Fruit fly (Drosophila melanogaster) whole organism, larva: ENCODE data around the gene CG4982.
A peak's percentile ranks its signal among the peaks of the same experiment; 100 is the strongest.

ENCODE experiments used
- noc ChIP-seq: fragments of 200-800 bp; sonication (Bioruptor generic); optimal IDR thresholded peaks from 3 replicates; lab custom pipeline; 2019; ENCODE audit warnings: missing biosample characterization, mild to moderate bottlenecking, missing genetic modification characterization, moderate library complexity

CG4982 gene

DNA sequence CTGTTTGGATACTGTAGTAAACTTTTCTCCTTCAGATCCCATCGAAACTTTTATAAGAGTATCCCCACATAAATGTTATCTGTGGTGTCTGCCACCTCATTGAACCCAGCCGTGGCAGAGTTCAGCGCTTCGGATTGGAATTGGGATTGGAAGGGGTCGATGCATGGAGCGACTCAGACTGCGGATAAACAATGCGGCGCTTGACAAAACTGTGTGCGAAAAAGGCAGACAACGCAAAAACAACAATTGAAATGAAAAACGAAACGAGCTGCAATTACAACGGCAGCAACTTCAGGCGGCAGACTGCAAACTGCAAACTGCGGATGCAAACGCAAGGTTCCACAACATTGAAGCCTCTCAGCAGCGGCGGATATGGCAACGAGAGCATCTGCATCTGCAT lies 12.7 kb downstream of the CG4982 start, which contains the start of gene CG13062:
Gene CG13062 (plus strand): TSS at position 301 of the 400 bp plus-strand sequence.
- TF ChIP-seq noc (tag; lab: Kevin White, UChicago): no peak

dm6 chr3L:16317724-16318123 lies 16.5 kb downstream of the CG4982 start, which contains the start of gene Nplp3:
TSS of gene Nplp3 (plus strand) at chr3L:16318024.
- no peak for TF ChIP-seq noc (tag; lab: Kevin White, UChicago)

DNA sequence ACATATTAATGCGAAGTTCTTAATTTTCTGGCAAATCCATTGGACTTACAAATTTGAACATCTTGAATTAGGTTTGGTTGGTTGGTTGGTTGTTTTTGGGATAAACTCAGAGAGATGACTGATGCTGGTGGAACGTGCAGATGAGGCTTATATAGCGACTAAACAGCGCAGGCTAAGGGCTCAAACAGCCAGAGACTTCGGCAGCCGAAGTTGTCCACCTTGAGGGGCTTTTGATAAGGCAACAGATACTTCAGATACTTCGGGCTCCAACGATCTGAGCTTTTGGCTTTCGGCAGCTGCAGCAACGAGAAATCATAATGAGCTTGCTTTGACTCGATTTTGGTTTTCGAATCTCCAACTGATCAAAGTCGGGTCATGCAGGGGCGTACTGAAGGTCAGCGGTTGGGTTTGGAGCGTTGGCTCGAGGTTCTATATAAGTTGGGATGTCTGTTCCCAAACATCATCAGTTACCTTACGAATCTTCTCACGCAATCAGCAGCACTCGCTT lies 18.2 kb downstream of the CG4982 start, which contains the start of the genes CG13041 and CG13060:
Gene CG13041 (minus strand): TSS at position 128 of the 508 bp plus-strand sequence.
Gene CG13060 (plus strand): TSS at position 458 of the 508 bp plus-strand sequence.
- no peak for TF ChIP-seq noc (tag; lab: Kevin White, UChicago)

dm6 chr3L:16321172-16321571 lies 19.9 kb downstream of the CG4982 start, which contains the start of gene CG42718:
TSS of gene CG42718 (minus strand) at chr3L:16321272.
- no peak for TF ChIP-seq noc (tag; lab: Kevin White, UChicago)

DNA sequence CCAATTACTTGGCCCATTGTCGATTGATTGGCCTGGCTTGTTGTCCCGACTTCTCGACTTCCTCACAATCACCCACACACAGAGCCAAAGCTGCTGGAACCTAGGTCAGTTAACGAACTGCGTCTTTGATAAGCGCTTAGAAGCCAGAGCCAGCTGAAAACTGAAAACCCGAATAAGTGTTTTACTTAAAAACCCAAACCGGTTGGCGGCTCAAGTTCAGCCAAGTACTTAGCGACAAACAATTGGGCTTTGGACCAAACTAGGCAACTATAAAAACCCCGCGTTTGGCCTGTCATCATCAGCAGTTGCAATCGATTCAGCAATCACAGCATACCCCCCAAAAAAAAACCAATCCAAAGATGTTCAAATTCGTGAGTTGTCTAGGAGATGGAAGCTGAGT lies 22.1 kb downstream of the CG4982 start, which contains the start of gene CG13059:
Gene CG13059 (plus strand): TSS at position 301 of the 400 bp plus-strand sequence.
- no peak for TF ChIP-seq noc (tag; lab: Kevin White, UChicago)

DNA sequence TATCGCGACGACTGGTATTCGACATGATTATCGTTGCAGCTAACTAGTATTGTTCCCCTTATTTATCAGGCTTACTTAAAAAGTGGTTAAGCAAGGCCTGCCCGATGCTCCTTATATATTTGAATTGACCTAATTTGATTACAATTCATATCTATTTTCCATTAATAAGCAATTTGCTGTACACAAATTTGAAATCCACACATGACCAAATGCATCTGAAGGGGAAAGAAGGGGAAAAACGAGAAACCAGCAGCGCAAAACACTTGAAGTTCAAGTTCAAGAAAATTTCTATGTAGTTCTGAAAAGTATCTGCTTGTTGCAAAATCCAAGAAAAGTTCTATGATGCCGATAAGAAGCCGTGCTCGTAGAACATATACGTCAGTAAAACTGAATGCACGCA lies 25.4 kb downstream of the CG4982 start, which contains the start of the genes CG13040 and CG13039:
Gene CG13040 (minus strand): TSS at position 101 of the 400 bp plus-strand sequence.
Gene CG13039 (minus strand): TSS at position 106 of the 400 bp plus-strand sequence.
- TF ChIP-seq noc (tag; lab: Kevin White, UChicago): no peak

DNA sequence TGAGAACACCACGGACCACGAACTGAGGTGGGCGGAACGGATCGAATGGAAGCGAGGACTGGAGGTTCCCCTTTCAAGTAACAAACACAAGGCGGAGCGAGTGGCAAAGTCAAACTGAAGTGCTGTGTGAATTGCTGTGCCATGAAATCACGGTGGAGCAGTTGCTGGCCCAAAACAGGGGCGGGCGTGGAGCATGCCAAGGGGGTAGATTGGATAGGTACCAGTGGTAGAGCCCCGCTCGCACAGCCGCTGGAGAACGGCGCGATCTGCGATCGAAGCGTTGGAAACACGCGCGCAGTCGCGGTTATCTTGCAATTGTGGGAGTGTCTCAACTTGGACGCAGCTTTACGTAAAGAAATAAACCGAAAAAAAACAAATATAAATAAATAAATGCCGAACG lies 26.5 kb downstream of the CG4982 start, which contains the start of gene CG13038:
Gene CG13038 (minus strand): TSS at position 118 of the 400 bp plus-strand sequence.
- TF ChIP-seq noc (tag; lab: Kevin White, UChicago): no peak

dm6 chr3L:16328207-16328891 lies 27.1 kb downstream of the CG4982 start, which contains the start of gene CG13058:
TSS of gene CG13058 (plus strand) at chr3L:16328841.
- TF ChIP-seq noc (tag; lab: Kevin White, UChicago): peak; percentile 75

dm6 chr3L:16329495-16329894 lies 28.2 kb downstream of the CG4982 start, which contains the start of gene CG33061:
TSS of gene CG33061 (plus strand) at chr3L:16329795.
- TF ChIP-seq noc (tag; lab: Kevin White, UChicago): no peak

dm6 chr3L:16330740-16331139 lies 29.5 kb downstream of the CG4982 start, which contains the start of gene CG33060:
TSS of gene CG33060 (plus strand) at chr3L:16331040.
- no peak for TF ChIP-seq noc (tag; lab: Kevin White, UChicago)

DNA sequence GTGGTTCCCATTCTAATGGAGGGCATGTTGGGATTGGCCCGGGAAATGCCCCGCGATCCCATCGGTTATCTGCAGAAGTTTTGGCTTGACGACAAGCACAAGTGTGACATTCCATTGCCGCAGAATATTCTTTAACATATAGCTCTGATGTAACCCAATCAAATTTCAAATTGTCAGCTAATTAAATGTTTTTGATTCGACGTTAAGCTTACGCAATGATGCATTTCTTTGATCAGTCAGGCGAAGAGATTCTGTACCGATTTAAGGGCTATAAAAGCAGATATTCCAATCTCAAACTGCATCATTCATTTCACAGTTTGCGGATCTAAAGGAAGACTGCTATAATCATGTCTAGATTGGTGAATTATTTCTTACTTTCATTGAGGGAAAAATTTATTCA lies 30.4 kb downstream of the CG4982 start, which contains the start of gene retinin:
Gene retinin (plus strand): TSS at position 301 of the 400 bp plus-strand sequence.
- TF ChIP-seq noc (tag; lab: Kevin White, UChicago): no peak

DNA sequence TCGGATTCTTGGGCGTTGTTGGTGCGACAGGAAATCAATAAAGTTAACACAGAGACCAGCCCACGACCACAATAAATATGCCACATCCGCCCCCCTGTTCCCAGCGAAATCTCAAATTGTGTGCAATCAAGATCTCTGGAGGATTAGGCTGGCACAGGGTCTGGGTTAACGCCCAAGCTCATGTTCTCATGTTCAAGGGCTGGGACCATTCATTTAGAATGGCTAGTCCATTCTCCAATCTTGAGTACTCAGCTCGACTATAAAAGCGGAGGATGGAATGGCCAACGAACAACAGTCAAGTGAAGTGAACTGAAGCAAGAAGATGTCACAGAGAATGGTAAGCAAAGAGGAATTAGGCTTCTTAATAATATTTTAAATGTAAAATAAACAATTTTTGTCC lies 31.8 kb downstream of the CG4982 start, which contains the start of gene CG13056:
Gene CG13056 (plus strand): TSS at position 301 of the 400 bp plus-strand sequence.
- no peak for TF ChIP-seq noc (tag; lab: Kevin White, UChicago)

- TF ChIP-seq noc (tag; lab: Kevin White, UChicago): no peak
Observed at dm6 chr3L:16334876-16335275, 33.6 kb downstream of the CG4982 start.

DNA sequence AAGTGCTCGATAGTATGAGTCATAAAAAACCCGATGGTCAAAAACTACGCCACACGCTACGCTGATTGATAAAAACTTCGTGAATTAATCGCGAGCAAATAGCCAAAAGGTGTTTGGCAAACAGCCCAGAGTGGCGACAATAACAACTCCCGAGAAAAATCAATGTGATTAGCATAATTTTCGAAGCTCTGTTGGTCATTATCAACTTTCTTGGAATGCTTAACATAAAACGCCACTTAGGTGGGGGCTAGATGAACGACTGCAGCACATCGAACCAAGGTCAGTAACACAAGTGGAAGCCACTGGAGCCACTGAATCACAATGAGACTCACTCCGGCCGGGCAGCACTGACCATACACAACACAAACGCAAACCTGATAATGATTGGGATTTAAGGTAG lies 36.5 kb downstream of the CG4982 start:
- TF ChIP-seq noc (tag; lab: Kevin White, UChicago): no peak

DNA sequence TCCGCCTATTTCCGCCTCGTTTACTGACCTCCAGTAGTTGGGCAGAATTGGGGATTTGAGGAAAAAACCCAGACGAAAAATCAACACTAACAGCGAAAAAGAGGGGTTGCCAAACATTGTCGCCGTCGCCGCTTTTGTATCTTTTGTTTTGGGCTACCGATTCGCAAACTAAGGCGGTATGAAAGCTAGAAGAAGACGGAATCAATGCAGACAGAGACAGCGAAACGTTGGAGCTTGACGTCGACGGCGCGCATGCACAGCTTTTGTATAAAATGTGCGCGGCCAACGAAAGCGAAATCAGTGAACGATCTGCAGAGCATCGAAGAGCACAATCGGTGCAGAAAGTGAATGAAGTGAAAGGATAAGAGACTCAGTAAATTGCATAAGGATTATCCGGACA lies 37.5 kb downstream of the CG4982 start, which contains the start of gene CG4998:
Gene CG4998 (plus strand): TSS at position 301 of the 400 bp plus-strand sequence.
- no peak for TF ChIP-seq noc (tag; lab: Kevin White, UChicago)

- no peak for TF ChIP-seq noc (tag; lab: Kevin White, UChicago)
Observed at dm6 chr3L:16339463-16339862, 38.2 kb downstream of the CG4982 start.
